Worm (Caenorhabditis elegans) whole organism, midembryonic: ENCODE results near the gene C48B4.9.

Source experiments
- T22C8.4 ChIP-seq: fragments of 200-800 bp; sonication (Bioruptor generic); IDR thresholded peaks from 2 replicates; pipeline ENCODE4 v1.3.6; 2022; ENCODE audit warnings: missing genetic modification characterization, missing compliant biosample characterization
- cog-1 ChIP-seq: sonication (generic microtip); optimal IDR thresholded peaks from 2 replicates; lab custom pipeline; 2016; ENCODE audit warnings: missing genetic modification characterization, missing compliant biosample characterization
- flt-1 ChIP-seq: fragments of 200-800 bp; sonication (Bioruptor generic); IDR thresholded peaks from 2 replicates; pipeline ENCODE4 v1.3.6; 2022; ENCODE audit warnings: missing genetic modification characterization, missing compliant biosample characterization
- klf-2 ChIP-seq: fragments of 200-800 bp; sonication (Bioruptor generic); conservative IDR thresholded peaks from 2 replicates; pipeline ENCODE4 v1.3.6; 2022; ENCODE audit warnings: missing genetic modification reagents, missing genetic modification characterization, missing compliant biosample characterization
- med-1 ChIP-seq: sonication (generic microtip); optimal IDR thresholded peaks from 2 replicates; lab custom pipeline; 2017; ENCODE audit warnings: missing genetic modification characterization, mild to moderate bottlenecking, missing compliant biosample characterization, antibody characterized with exemption, missing genetic modification reagents; ENCODE audit not compliant: insufficient read depth
- ref-1 ChIP-seq: fragments of 200-800 bp; sonication (Bioruptor generic); conservative IDR thresholded peaks from 2 replicates; pipeline ENCODE4 v1.3.6; 2022; ENCODE audit warnings: missing genetic modification reagents, missing genetic modification characterization, missing compliant biosample characterization
- tab-1 ChIP-seq: fragments of 200-800 bp; sonication (Bioruptor generic); IDR thresholded peaks from 2 replicates; pipeline ENCODE4 v1.3.6; 2022; ENCODE audit warnings: missing genetic modification characterization, missing compliant biosample characterization
- ztf-23 ChIP-seq: fragments of 200-800 bp; sonication (Bioruptor generic); IDR thresholded peaks from 2 replicates; pipeline ENCODE4 v1.3.6; 2022; ENCODE audit warnings: missing genetic modification reagents, missing genetic modification characterization, missing compliant biosample characterization
- ztf-29 ChIP-seq: fragments of 200-800 bp; sonication (Bioruptor generic); IDR thresholded peaks from 2 replicates; pipeline ENCODE4 v1.3.6; 2022; ENCODE audit warnings: missing genetic modification reagents, missing genetic modification characterization, missing compliant biosample characterization

Gene C48B4.9

ce11 chrIII:9556300-9556699 is 6.8 kb downstream of the C48B4.9 start, which contains the start of gene ZK1098.11:
Gene ZK1098.11, plus strand, starts transcription at chrIII:9556600.
- TF ChIP-seq T22C8.4 (GFP tag; lab: Robert Waterston, UW), result no peak
- TF ChIP-seq med-1 (GFP tag; lab: Kevin White, UChicago), result no peak
- TF ChIP-seq flt-1, result no peak
- TF ChIP-seq ztf-29 (GFP tag; lab: Robert Waterston, UW), result no peak
- no peak for TF ChIP-seq ref-1 (GFP tag; lab: Robert Waterston, UW)
- TF ChIP-seq tab-1 (GFP tag; lab: Robert Waterston, UW), result no peak
- TF ChIP-seq ztf-23, result no peak
- no peak for TF ChIP-seq klf-2
- TF ChIP-seq cog-1 (tag; lab: Kevin White, UChicago), result no peak

DNA sequence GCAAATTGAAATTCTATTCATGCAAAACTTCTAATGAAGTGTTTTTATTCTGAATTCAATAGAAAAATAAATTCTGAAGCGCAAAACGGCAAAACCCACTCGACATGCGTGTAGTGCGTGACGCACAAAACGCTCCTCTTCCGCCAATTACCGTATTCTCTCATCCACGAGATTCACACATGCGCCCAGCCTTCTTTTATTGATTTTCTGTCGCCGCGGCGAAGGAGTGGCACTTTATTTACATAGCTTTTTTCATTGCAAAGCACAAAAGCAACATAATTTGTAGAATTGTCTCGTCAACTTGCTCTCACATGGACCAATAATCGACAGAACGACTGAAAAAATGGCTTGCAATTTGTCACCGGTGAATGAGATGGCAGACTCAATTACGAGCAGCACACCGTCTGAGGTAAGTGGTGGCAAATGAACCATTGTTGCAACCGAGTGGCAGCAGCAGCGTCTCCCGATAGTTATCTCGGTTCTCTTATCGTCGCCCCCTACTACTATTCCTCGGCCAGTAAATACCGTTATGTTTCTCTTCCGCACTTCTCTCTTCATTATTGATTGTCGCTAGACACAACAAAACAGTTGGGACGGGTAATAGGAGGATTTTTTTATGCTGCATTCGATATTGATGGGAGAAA is 17.0 kb downstream of the C48B4.9 start, which contains the start of gene unc-16:
Gene unc-16 (plus strand): TSS at position 243 of the 644 bp plus-strand sequence.
- TF ChIP-seq T22C8.4 (GFP tag; lab: Robert Waterston, UW) (peak; percentile 90), ztf-29 (GFP tag; lab: Robert Waterston, UW) (no peak), cog-1 (tag; lab: Kevin White, UChicago) (peak; percentile 47), ztf-23 (peak; percentile 70), med-1 (GFP tag; lab: Kevin White, UChicago) (no peak), flt-1 (0 out of 2 replicates have a peak, but pooled peaks have one; percentile 63), tab-1 (GFP tag; lab: Robert Waterston, UW) (no peak), ref-1 (GFP tag; lab: Robert Waterston, UW) (no peak), klf-2 (no peak)

DNA sequence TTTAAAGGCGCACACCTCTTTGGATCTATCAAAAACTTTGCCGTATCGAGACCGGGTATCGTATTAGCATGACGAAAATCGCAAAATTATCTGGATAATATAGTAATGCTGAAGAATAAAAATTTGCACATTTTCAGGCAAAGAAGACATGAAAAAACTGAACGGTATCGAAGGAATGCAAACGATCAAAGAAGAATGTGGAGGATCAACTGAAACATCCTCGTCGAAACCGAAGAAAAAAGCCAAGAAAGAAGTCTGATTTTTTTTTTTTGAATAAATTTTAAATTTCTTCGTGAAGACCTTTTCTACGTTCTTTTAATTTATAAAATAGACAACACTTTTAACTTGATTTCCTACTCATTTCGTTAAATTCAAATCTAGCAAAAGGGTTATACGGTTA is 18.3 kb downstream of the C48B4.9 start, which contains the start of gene ZK1098.12:
Gene ZK1098.12 (plus strand): TSS at position 301 of the 400 bp plus-strand sequence.
- TF ChIP-seq ref-1 (GFP tag; lab: Robert Waterston, UW) (no peak), tab-1 (GFP tag; lab: Robert Waterston, UW) (no peak), T22C8.4 (GFP tag; lab: Robert Waterston, UW) (no peak), flt-1 (no peak), ztf-23 (no peak), cog-1 (tag; lab: Kevin White, UChicago) (no peak), ztf-29 (GFP tag; lab: Robert Waterston, UW) (no peak), klf-2 (no peak), med-1 (GFP tag; lab: Kevin White, UChicago) (no peak)

DNA sequence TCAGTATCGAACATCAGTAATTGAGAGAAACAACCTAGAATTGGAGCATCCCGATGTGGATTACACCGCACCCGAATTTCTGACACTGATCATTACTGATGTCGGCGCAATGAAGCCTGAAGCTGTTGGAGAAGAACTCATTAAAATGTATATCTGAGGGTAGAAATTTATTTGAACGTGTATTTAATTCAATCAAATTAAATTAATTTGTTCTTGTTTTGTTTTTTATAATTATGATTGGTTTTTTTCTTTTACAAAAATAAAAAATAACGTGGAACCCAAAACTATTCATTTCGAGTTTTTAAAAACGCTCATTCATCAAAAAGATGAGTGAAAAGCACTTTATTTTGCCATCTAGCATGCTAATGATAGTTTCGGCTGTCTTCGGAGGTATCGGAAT is 19.0 kb downstream of the C48B4.9 start, which contains the start of gene ZK1098.9:
Gene ZK1098.9 (plus strand): TSS at position 301 of the 400 bp plus-strand sequence.
- TF ChIP-seq tab-1 (GFP tag; lab: Robert Waterston, UW) (no peak), ztf-29 (GFP tag; lab: Robert Waterston, UW) (no peak), klf-2 (no peak), cog-1 (tag; lab: Kevin White, UChicago) (no peak), T22C8.4 (GFP tag; lab: Robert Waterston, UW) (no peak), ztf-23 (no peak), med-1 (GFP tag; lab: Kevin White, UChicago) (no peak)

ce11 chrIII:9542816-9543215 is 20.3 kb downstream of the C48B4.9 start, which contains the start of gene eif-2Balpha:
Gene eif-2Balpha, plus strand, starts transcription at chrIII:9543119.
- no peak for TF ChIP-seq tab-1 (GFP tag; lab: Robert Waterston, UW)
- TF ChIP-seq cog-1 (tag; lab: Kevin White, UChicago), result no peak
- TF ChIP-seq ztf-23, result no peak
- TF ChIP-seq flt-1, result no peak
- TF ChIP-seq med-1 (GFP tag; lab: Kevin White, UChicago), result no peak
- no peak for TF ChIP-seq klf-2
- TF ChIP-seq ztf-29 (GFP tag; lab: Robert Waterston, UW), result no peak
- TF ChIP-seq T22C8.4 (GFP tag; lab: Robert Waterston, UW), result no peak
- no peak for TF ChIP-seq ref-1 (GFP tag; lab: Robert Waterston, UW)

- TF ChIP-seq cog-1 (tag; lab: Kevin White, UChicago), result no peak
- TF ChIP-seq ztf-29 (GFP tag; lab: Robert Waterston, UW), result no peak
- TF ChIP-seq flt-1, result no peak
- TF ChIP-seq T22C8.4 (GFP tag; lab: Robert Waterston, UW), result no peak
- no peak for TF ChIP-seq med-1 (GFP tag; lab: Kevin White, UChicago)
- no peak for TF ChIP-seq ref-1 (GFP tag; lab: Robert Waterston, UW)
- no peak for TF ChIP-seq tab-1 (GFP tag; lab: Robert Waterston, UW)
- no peak for TF ChIP-seq klf-2
- no peak for TF ChIP-seq ztf-23
Observed at ce11 chrIII:9542280-9542679, 20.9 kb downstream of the C48B4.9 start, which contains the start of gene mut-7. Gene mut-7, minus strand, starts transcription at chrIII:9542380.

ce11 chrIII:9538655-9539155 is 24.4 kb downstream of the C48B4.9 start, which contains the start of gene ZK1098.3:
Gene ZK1098.3, minus strand, starts transcription at chrIII:9538705.
- peak; percentile 65; the same call in 1 of the 2 replicates for TF ChIP-seq T22C8.4 (GFP tag; lab: Robert Waterston, UW)
- TF ChIP-seq ref-1 (GFP tag; lab: Robert Waterston, UW), result no peak

DNA sequence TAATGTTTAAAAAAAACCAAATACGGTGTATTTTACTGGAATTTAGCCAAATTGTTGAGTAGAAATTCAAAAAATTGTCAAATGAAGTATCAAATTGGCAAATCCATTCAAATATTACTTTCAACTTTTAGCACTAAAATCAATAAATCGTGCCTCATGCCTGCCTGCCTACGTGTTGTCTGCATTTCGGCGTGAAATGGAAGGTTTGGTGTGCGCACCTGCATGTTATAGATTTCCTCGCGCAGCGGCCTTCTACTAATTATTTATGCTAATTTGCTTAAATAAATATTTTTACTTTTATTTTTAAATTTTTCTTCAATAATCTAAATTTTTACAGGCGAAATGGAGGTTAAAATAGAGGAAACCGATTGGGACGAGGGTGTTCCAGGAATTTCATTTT is 34.3 kb downstream of the C48B4.9 start, which contains the start of gene ZK1098.2:
Gene ZK1098.2 (plus strand): TSS at position 336 of the 400 bp plus-strand sequence.
- TF ChIP-seq flt-1 (no peak), T22C8.4 (GFP tag; lab: Robert Waterston, UW) (peak; percentile 38; the same call in 1 of the 2 replicates)

ce11 chrIII:9526851-9527250 is 36.3 kb downstream of the C48B4.9 start, which contains the start of gene ZK1098.6:
Gene ZK1098.6, plus strand, starts transcription at chrIII:9527151.
- TF ChIP-seq med-1 (GFP tag; lab: Kevin White, UChicago), result no peak
- no peak for TF ChIP-seq flt-1
- no peak for TF ChIP-seq ref-1 (GFP tag; lab: Robert Waterston, UW)
- TF ChIP-seq klf-2, result no peak
- TF ChIP-seq T22C8.4 (GFP tag; lab: Robert Waterston, UW), result no peak
- no peak for TF ChIP-seq cog-1 (tag; lab: Kevin White, UChicago)
- TF ChIP-seq tab-1 (GFP tag; lab: Robert Waterston, UW), result no peak
